Fruit fly (Drosophila melanogaster): Measurements from ENCODE around the gene CG5854.

CG5854 gene

dm6 chr3R:23958091-23958838, 24.6 kb downstream of the CG5854 start, which contains the start of the genes GluProRS and AP-1sigma (continued):
- TF ChIP-seq jumu (GFP tag; optimal IDR thresholded peaks at IDR 0.05), result peak; percentile 83
- peak; percentile 94 for TF ChIP-seq Max (GFP tag; optimal IDR thresholded peaks at IDR 0.05)
- TF ChIP-seq Neu2 (GFP tag; optimal IDR thresholded peaks at IDR 0.05; ENCODE audit: borderline replicate concordance), result no peak
- peak; percentile 73 for TF ChIP-seq Elba2 (GFP tag; optimal IDR thresholded peaks at IDR 0.05)
- peak; percentile 74 for TF ChIP-seq Lhr (GFP tag; optimal IDR thresholded peaks at IDR 0.05)
- peak; percentile 75 for TF ChIP-seq aop (GFP tag; IDR thresholded peaks at IDR 0.05)
- peak; percentile 96 for TF ChIP-seq Gug (GFP tag; IDR thresholded peaks at IDR 0.05)
- peak; percentile 94 for TF ChIP-seq sna (GFP tag; IDR thresholded peaks at IDR 0.05; ENCODE audit: partially characterized antibody)
- peak; percentile 15 for TF ChIP-seq CG10431 (GFP tag; optimal IDR thresholded peaks at IDR 0.05)
- peak; percentile 84 for TF ChIP-seq CG17612 (GFP tag; IDR thresholded peaks at IDR 0.05)
- TF ChIP-seq da (GFP tag; optimal IDR thresholded peaks at IDR 0.05), result peak; percentile 67
- TF ChIP-seq esg (GFP tag; conservative IDR thresholded peaks at IDR 0.05), result peak; percentile 95
- TF ChIP-seq CG7745 (tag; optimal IDR thresholded peaks at IDR 0.05), result no peak
- no peak for TF ChIP-seq zf30C (GFP tag; optimal IDR thresholded peaks at IDR 0.05)
- TF ChIP-seq zen (tag; optimal IDR thresholded peaks at IDR 0.05), result peak; percentile 87
- TF ChIP-seq B-H1 (GFP tag; IDR thresholded peaks at IDR 0.05), result peak; percentile 90
- TF ChIP-seq disco-r (GFP tag; optimal IDR thresholded peaks at IDR 0.05), result peak; percentile 42
- peak; percentile 91 for TF ChIP-seq peb (GFP tag; IDR thresholded peaks at IDR 0.05)
- peak; percentile 42 for TF ChIP-seq btn (GFP tag; optimal IDR thresholded peaks at IDR 0.05)
- peak; percentile 70 for TF ChIP-seq CG2116 (GFP tag; optimal IDR thresholded peaks at IDR 0.05)
- TF ChIP-seq wek (GFP tag; optimal IDR thresholded peaks at IDR 0.05), result no peak
- peak; percentile 98 for TF ChIP-seq vvl (GFP tag; IDR thresholded peaks at IDR 0.05)
- TF ChIP-seq HLH4C (GFP tag; IDR thresholded peaks at IDR 0.05; ENCODE audit: partially characterized antibody), result peak; percentile 90
- peak; percentile 97 for TF ChIP-seq CG16813 (GFP tag; IDR thresholded peaks at IDR 0.05; ENCODE audit: partially characterized antibody)
- peak; percentile 67 for TF ChIP-seq bowl (GFP tag; IDR thresholded peaks at IDR 0.05)
- peak; percentile 90 for TF ChIP-seq pho (GFP tag; optimal IDR thresholded peaks at IDR 0.05)
- TF ChIP-seq CG6854 (GFP tag; optimal IDR thresholded peaks at IDR 0.05), result no peak
- TF ChIP-seq stwl (tag; optimal IDR thresholded peaks at IDR 0.05), result peak; percentile 55
- TF ChIP-seq Xrp1 (GFP tag; IDR thresholded peaks at IDR 0.05), result peak; percentile 96
- no peak for TF ChIP-seq CG11504 (tag; optimal IDR thresholded peaks at IDR 0.05)
- peak; percentile 60 for TF ChIP-seq CG2875 (GFP tag; optimal IDR thresholded peaks at IDR 0.05)
- TF ChIP-seq bbx (GFP tag; IDR thresholded peaks at IDR 0.05; ENCODE audit: partially characterized antibody), result peak; percentile 85
- peak; percentile 58 for TF ChIP-seq CG17186 (GFP tag; optimal IDR thresholded peaks at IDR 0.05)
- TF ChIP-seq CG33557 (GFP tag; optimal IDR thresholded peaks at IDR 0.05), result peak; percentile 78
- TF ChIP-seq CG2199 (GFP tag; IDR thresholded peaks at IDR 0.05), result peak; percentile 92
- TF ChIP-seq al (GFP tag; IDR thresholded peaks at IDR 0.05), result peak; percentile 94
- TF ChIP-seq cwo (GFP tag; optimal IDR thresholded peaks at IDR 0.05), result peak; percentile 80
- TF ChIP-seq insv (GFP tag; optimal IDR thresholded peaks at IDR 0.05), result peak in 1 of 2 experiments; percentile 30
- TF ChIP-seq CG8765 (GFP tag; IDR thresholded peaks at IDR 0.05), result peak; percentile 96
- peak; percentile 27 for TF ChIP-seq CG9797 (GFP tag; optimal IDR thresholded peaks at IDR 0.05)
- peak; percentile 92 for TF ChIP-seq CG4820 (GFP tag; optimal IDR thresholded peaks at IDR 0.05)
- TF ChIP-seq ken (GFP tag; IDR thresholded peaks at IDR 0.05), result peak; percentile 96
- TF ChIP-seq dmrt11E (tag; optimal IDR thresholded peaks at IDR 0.05), result peak; percentile 89
- peak; percentile 39 for TF ChIP-seq sima (GFP tag; optimal IDR thresholded peaks at IDR 0.05)
- no peak for TF ChIP-seq hth (optimal IDR thresholded peaks at IDR 0.05)
- peak; percentile 83 for TF ChIP-seq CG18619 (GFP tag; optimal IDR thresholded peaks at IDR 0.05)
- TF ChIP-seq CG8359 (GFP tag; optimal IDR thresholded peaks at IDR 0.05; ENCODE audit: borderline replicate concordance), result peak; percentile 58
- peak; percentile 78 for TF ChIP-seq CHES-1-like (GFP tag; optimal IDR thresholded peaks at IDR 0.05)
- TF ChIP-seq nerfin-2 (GFP tag; IDR thresholded peaks at IDR 0.05; ENCODE audit: partially characterized antibody), result peak; percentile 88
